Fruit fly (Drosophila melanogaster) whole organism, embryonic: Measurements from ENCODE around the gene CG14537.

Experiments
- CG10147 ChIP-seq: fragments of 200-800 bp; sonication (Bioruptor generic); optimal IDR thresholded peaks from 2 replicates; lab custom pipeline; 2019; ENCODE audit warnings: missing biosample characterization, mild to moderate bottlenecking, missing genetic modification characterization, moderate library complexity
- CG32772 ChIP-seq: fragments of 200-800 bp; sonication (Bioruptor generic); IDR thresholded peaks from 2 replicates; pipeline ENCODE4 v1.3.6; 2022; ENCODE audit warnings: missing biosample characterization, missing genetic modification characterization
- CG9609 ChIP-seq: fragments of 200-800 bp; sonication (Bioruptor generic); optimal IDR thresholded peaks from 3 replicates; lab custom pipeline; 2016; ENCODE audit warnings: missing biosample characterization, missing genetic modification characterization
- Gug ChIP-seq: fragments of 200-800 bp; sonication (Bioruptor generic); IDR thresholded peaks from 4 replicates; pipeline ENCODE4 v1.3.6; 2022; ENCODE audit warnings: missing biosample characterization, missing genetic modification characterization
- Hey ChIP-seq: fragments of 200-800 bp; sonication (Bioruptor generic); optimal IDR thresholded peaks from 3 replicates; lab custom pipeline; 2018; ENCODE audit warnings: missing biosample characterization, mild to moderate bottlenecking, missing genetic modification characterization
- dysf ChIP-seq: fragments of 200-800 bp; sonication (Bioruptor generic); IDR thresholded peaks from 3 replicates; pipeline ENCODE4 v1.3.6; 2022; ENCODE audit warnings: missing biosample characterization, missing genetic modification characterization
- insv ChIP-seq, 2 experiments: fragments of 200-800 bp; sonication (Bioruptor generic); optimal IDR thresholded peaks; 3 replicates each; lab custom pipeline; 2016 to 2018; ENCODE audit warnings: missing biosample characterization in 2 of 2, missing genetic modification characterization in 2 of 2
- pros ChIP-seq: fragments of 200-800 bp; sonication (Bioruptor generic); optimal IDR thresholded peaks from 3 replicates; lab custom pipeline; 2019; ENCODE audit warnings: missing biosample characterization, mild to moderate bottlenecking, missing genetic modification characterization, moderate library complexity
- sens-2 ChIP-seq: fragments of 200-800 bp; sonication (Bioruptor generic); IDR thresholded peaks from 2 replicates; pipeline ENCODE4 v1.3.6; 2022; ENCODE audit warnings: missing biosample characterization, missing genetic modification characterization

DNA sequence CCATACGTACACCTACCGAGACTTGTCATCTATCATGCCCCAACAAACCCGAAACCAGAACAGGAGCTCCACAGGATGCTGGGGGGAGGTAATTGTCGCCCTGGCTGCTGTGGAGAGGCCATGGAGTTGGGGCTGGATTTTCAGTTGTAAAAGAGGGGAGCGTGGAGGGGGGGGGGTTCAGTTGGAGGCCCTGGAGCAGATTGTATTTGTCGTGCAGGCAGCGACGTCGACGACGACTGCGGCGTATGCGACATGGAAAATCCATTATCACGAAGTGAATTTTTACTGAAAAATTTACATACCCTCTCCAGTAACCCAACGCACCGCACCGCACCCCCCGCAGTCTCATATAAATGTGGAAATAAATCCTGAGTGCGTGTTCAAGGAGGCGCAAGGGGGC, 6.6 kb upstream of the CG14537 start:
- TF ChIP-seq dysf (GFP tag; lab: Robert Waterston, UW) = no peak
- TF ChIP-seq insv (GFP tag; optimal IDR thresholded peaks at IDR 0.05; lab: Kevin White, UChicago) = no peak
- TF ChIP-seq CG32772 (GFP tag; lab: Robert Waterston, UW) = no peak
- TF ChIP-seq CG10147 (GFP tag; lab: Kevin White, UChicago) = no peak
- no peak for TF ChIP-seq sens-2 (GFP tag; lab: Robert Waterston, UW)
- no peak for TF ChIP-seq Hey
- no peak for TF ChIP-seq Gug (GFP tag; lab: Robert Waterston, UW)
- TF ChIP-seq pros (GFP tag; lab: Kevin White, UChicago) = no peak
- TF ChIP-seq CG9609 = no peak
